Worm (Caenorhabditis elegans) whole organism, L4 larva: Measurements from ENCODE around the gene pud-3.

Experiments
- F37D6.2 ChIP-seq: sonication (generic microtip); optimal IDR thresholded peaks from 2 replicates; lab custom pipeline; 2016; ENCODE audit warnings: mild to moderate bottlenecking, missing genetic modification characterization, missing compliant biosample characterization
- F49E8.2 ChIP-seq: sonication (generic microtip); optimal IDR thresholded peaks from 2 replicates; lab custom pipeline; 2016; ENCODE audit warnings: missing compliant biosample characterization, mild to moderate bottlenecking, missing genetic modification characterization, borderline replicate concordance
- ama-1 ChIP-seq: fragments of 150-350 bp; optimal IDR thresholded peaks from 2 replicates; lab custom pipeline; 2014; ENCODE audit warnings: inconsistent platforms, mixed read lengths
- fkh-10 ChIP-seq: fragments of 150-350 bp; optimal IDR thresholded peaks from 2 replicates; lab custom pipeline; 2014; ENCODE audit warnings: missing biosample characterization, missing genetic modification reagents, missing genetic modification characterization
- mdl-1 ChIP-seq, 2 experiments: fragments of 150-350 bp in 1 of 2; sonication (generic microtip) in 1 of 2; optimal IDR thresholded peaks; 2 replicates each; lab custom pipeline; 2014 to 2017; ENCODE audit warnings: missing biosample characterization in 2 of 2, missing genetic modification characterization in 2 of 2
- pqm-1 ChIP-seq: sonication (generic microtip); optimal IDR thresholded peaks from 2 replicates; lab custom pipeline; 2017; ENCODE audit warnings: missing biosample characterization, missing genetic modification characterization
- set-16 ChIP-seq: fragments of 200-800 bp; sonication (Bioruptor generic); IDR thresholded peaks from 2 replicates; pipeline ENCODE4 v1.3.6; 2022; ENCODE audit warnings: missing genetic modification reagents, missing genetic modification characterization, missing compliant biosample characterization
- unc-62 ChIP-seq, 3 experiments: fragments of 150-350 bp in 1 of 3; sonication (generic microtip); optimal IDR thresholded peaks in 2 of 3; peaks in 1 of 3; 1 replicate in 1 of 3; 2 replicates in 2 of 3; lab custom pipeline; 2014 to 2017; ENCODE audit warnings: missing biosample characterization in 3 of 3, missing genetic modification characterization in 3 of 3, missing genetic modification reagents in 3 of 3, missing genotype in 1 of 3
- ztf-11 ChIP-seq: fragments of 150-350 bp; optimal IDR thresholded peaks from 2 replicates; lab custom pipeline; 2014; ENCODE audit warnings: missing biosample characterization, missing genetic modification characterization

DNA sequence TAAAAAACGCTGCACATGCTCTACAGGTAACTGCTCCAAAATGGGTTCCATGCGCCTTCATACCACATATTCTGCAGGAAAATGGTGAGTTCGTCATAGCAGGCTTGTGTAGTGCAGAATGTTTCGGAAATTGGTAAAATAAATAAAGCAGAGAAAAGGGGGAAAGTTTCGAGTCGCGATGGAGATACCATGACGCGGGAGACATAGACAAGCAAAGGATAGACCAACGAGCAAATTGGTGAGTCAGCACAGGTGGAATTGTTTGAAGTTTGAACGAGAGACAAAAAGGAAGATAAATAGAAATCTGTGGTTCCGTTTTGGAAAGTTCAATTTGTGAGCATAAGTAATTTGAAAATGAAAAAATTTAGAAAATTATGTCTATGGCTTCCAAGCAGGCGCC lies 34.6 kb downstream of the pud-3 start, which contains the start of gene nhr-225:
- TF ChIP-seq ztf-11 (tag; lab: Kevin White, UChicago) = no peak
- no peak for TF ChIP-seq set-16 (GFP tag; lab: Robert Waterston, UW)
- no peak for TF ChIP-seq unc-62 (GFP tag; optimal IDR thresholded peaks at IDR 0.05 in 1 of 2; lab: Kevin White, UChicago)
- TF ChIP-seq unc-62 (tag; optimal IDR thresholded peaks at IDR 0.05; lab: Kevin White, UChicago) = no peak
- no peak for TF ChIP-seq fkh-10
- no peak for TF ChIP-seq mdl-1 (tag; optimal IDR thresholded peaks at IDR 0.05; lab: Kevin White, UChicago)
- no peak for TF ChIP-seq ama-1 (lab: Kevin White, UChicago)
- TF ChIP-seq F37D6.2 (tag; lab: Kevin White, UChicago) = no peak
- TF ChIP-seq pqm-1 (tag; lab: Kevin White, UChicago) = no peak
- TF ChIP-seq F49E8.2 = no peak
